Worm (Caenorhabditis elegans) whole organism, young adult: ENCODE results near the gene ugt-5.

Source experiments
- F39B2.1 ChIP-seq: fragments of 200-800 bp; sonication (Bioruptor generic); IDR thresholded peaks from 2 replicates; pipeline ENCODE4 v1.3.6; 2022; ENCODE audit warnings: missing genetic modification reagents, missing genetic modification characterization, missing compliant biosample characterization
- F49E8.2 ChIP-seq: sonication (generic microtip); optimal IDR thresholded peaks from 3 replicates; lab custom pipeline; 2017; ENCODE audit warnings: missing genetic modification characterization, mild to moderate bottlenecking, missing compliant biosample characterization, antibody characterized with exemption, moderate library complexity; ENCODE audit not compliant: insufficient read depth
- T07F8.4 ChIP-seq: sonication (generic microtip); optimal IDR thresholded peaks from 2 replicates; lab custom pipeline; 2016; ENCODE audit warnings: mild to moderate bottlenecking, missing genetic modification characterization, moderate library complexity, missing compliant biosample characterization
- akir-1 ChIP-seq: fragments of 200-800 bp; sonication (Bioruptor generic); optimal IDR thresholded peaks from 2 replicates; lab custom pipeline; 2018; ENCODE audit warnings: mild to moderate bottlenecking, missing genetic modification characterization, moderate library complexity, missing compliant biosample characterization
- aptf-2 ChIP-seq: fragments of 200-800 bp; sonication (Bioruptor generic); conservative IDR thresholded peaks from 2 replicates; pipeline ENCODE4 v1.3.6; 2022; ENCODE audit warnings: missing genetic modification reagents, missing genetic modification characterization, missing compliant biosample characterization
- aptf-3 ChIP-seq: fragments of 200-800 bp; sonication (Bioruptor generic); IDR thresholded peaks from 2 replicates; pipeline ENCODE4 v1.3.6; 2022; ENCODE audit warnings: missing genetic modification characterization, missing compliant biosample characterization
- atf-7 ChIP-seq: sonication (generic microtip); optimal IDR thresholded peaks from 2 replicates; lab custom pipeline; 2017; ENCODE audit warnings: mild to moderate bottlenecking, missing genetic modification characterization, missing compliant biosample characterization
- attf-5 ChIP-seq: fragments of 200-800 bp; sonication (Bioruptor generic); optimal IDR thresholded peaks from 2 replicates; lab custom pipeline; 2018; ENCODE audit warnings: mild to moderate bottlenecking, missing genetic modification characterization, missing compliant biosample characterization
- attf-6 ChIP-seq: fragments of 200-800 bp; sonication (Bioruptor generic); IDR thresholded peaks from 2 replicates; pipeline ENCODE4 v1.3.6; 2022; ENCODE audit warnings: missing genetic modification reagents, missing genetic modification characterization, missing compliant biosample characterization
- bed-2 ChIP-seq: fragments of 200-800 bp; sonication (Bioruptor generic); IDR thresholded peaks from 2 replicates; pipeline ENCODE4 v1.3.6; 2022; ENCODE audit warnings: missing genetic modification reagents, missing genetic modification characterization, missing compliant biosample characterization
- ccch-3 ChIP-seq: fragments of 200-800 bp; sonication (Bioruptor generic); optimal IDR thresholded peaks from 2 replicates; lab custom pipeline; 2018; ENCODE audit warnings: mild to moderate bottlenecking, missing genetic modification characterization, missing compliant biosample characterization
- cebp-2 ChIP-seq: fragments of 200-800 bp; sonication (Bioruptor generic); IDR thresholded peaks from 2 replicates; pipeline ENCODE4 v1.3.6; 2022; ENCODE audit warnings: missing genetic modification characterization, missing compliant biosample characterization
- ceh-100 ChIP-seq: fragments of 200-800 bp; sonication (Bioruptor generic); IDR thresholded peaks from 2 replicates; pipeline ENCODE4 v1.3.6; 2022; ENCODE audit warnings: missing genetic modification reagents, missing genetic modification characterization, missing compliant biosample characterization
- ceh-58 ChIP-seq: fragments of 200-800 bp; sonication (Bioruptor generic); IDR thresholded peaks from 2 replicates; pipeline ENCODE4 v1.3.6; 2022; ENCODE audit warnings: missing genetic modification characterization, missing compliant biosample characterization
- die-1 ChIP-seq: sonication (generic microtip); optimal IDR thresholded peaks from 2 replicates; lab custom pipeline; 2016; ENCODE audit warnings: missing genotype, mild to moderate bottlenecking, missing genetic modification characterization, missing compliant biosample characterization
- dox-1 ChIP-seq: fragments of 200-800 bp; sonication (Bioruptor generic); IDR thresholded peaks from 2 replicates; pipeline ENCODE4 v1.3.6; 2022; ENCODE audit warnings: missing genetic modification reagents, missing genetic modification characterization, missing compliant biosample characterization
- dpl-1 ChIP-seq: fragments of 150-350 bp; optimal IDR thresholded peaks from 2 replicates; lab custom pipeline; 2014; ENCODE audit warnings: missing biosample characterization, missing genetic modification reagents, missing genetic modification characterization
- gei-17 ChIP-seq: fragments of 200-800 bp; sonication (Bioruptor generic); optimal IDR thresholded peaks from 2 replicates; lab custom pipeline; 2018; ENCODE audit warnings: mild to moderate bottlenecking, missing genetic modification characterization, missing compliant biosample characterization
- hsf-1 ChIP-seq: fragments of 200-800 bp; sonication (Bioruptor generic); IDR thresholded peaks from 2 replicates; pipeline ENCODE4 v1.3.6; 2022; ENCODE audit warnings: missing genetic modification reagents, missing genetic modification characterization, missing compliant biosample characterization
- let-607 ChIP-seq, 2 experiments: fragments of 200-800 bp in 1 of 2; sonication (Bioruptor generic) in 1 of 2; sonication (generic microtip) in 1 of 2; optimal IDR thresholded peaks; 2 replicates each; lab custom pipeline; 2016 to 2018; ENCODE audit warnings: mild to moderate bottlenecking in 2 of 2, missing compliant biosample characterization in 2 of 2, missing genetic modification characterization in 2 of 2, moderate library complexity in 2 of 2, missing genotype in 1 of 2
- lsl-1 ChIP-seq: fragments of 200-800 bp; sonication (Bioruptor generic); optimal IDR thresholded peaks from 2 replicates; lab custom pipeline; 2018; ENCODE audit warnings: mild to moderate bottlenecking, missing genetic modification characterization, moderate library complexity, missing compliant biosample characterization
- madf-10 ChIP-seq: sonication (generic microtip); optimal IDR thresholded peaks from 2 replicates; lab custom pipeline; 2016; ENCODE audit warnings: mild to moderate bottlenecking, missing genetic modification characterization, missing compliant biosample characterization
- mel-28 ChIP-seq: sonication (generic microtip); optimal IDR thresholded peaks from 2 replicates; lab custom pipeline; 2016; ENCODE audit warnings: borderline replicate concordance, mild to moderate bottlenecking, missing genetic modification characterization, missing compliant biosample characterization
- mxl-1 ChIP-seq: sonication (generic microtip); optimal IDR thresholded peaks from 2 replicates; lab custom pipeline; 2016; ENCODE audit warnings: missing genetic modification characterization, missing compliant biosample characterization
- nhr-120 ChIP-seq: fragments of 200-800 bp; sonication (Bioruptor generic); IDR thresholded peaks from 2 replicates; pipeline ENCODE4 v1.3.6; 2022; ENCODE audit warnings: missing genetic modification characterization, missing compliant biosample characterization
- nhr-80 ChIP-seq: sonication (generic microtip); optimal IDR thresholded peaks from 2 replicates; lab custom pipeline; 2016; ENCODE audit warnings: missing genetic modification characterization, missing compliant biosample characterization
- rpc-1 ChIP-seq, 2 experiments: fragments of 150-350 bp in 1 of 2; sonication (generic microtip) in 1 of 2; optimal IDR thresholded peaks; 2 replicates each; lab custom pipeline; 2014 to 2018; ENCODE audit warnings: missing biosample characterization in 1 of 2, missing genetic modification characterization in 1 of 2, missing genetic modification reagents in 1 of 2, missing genotype in 1 of 2
- snpc-1.1 ChIP-seq: sonication (generic microtip); optimal IDR thresholded peaks from 2 replicates; lab custom pipeline; 2017; ENCODE audit warnings: missing genetic modification characterization, mild to moderate bottlenecking, missing compliant biosample characterization, antibody characterized with exemption, moderate library complexity, missing genotype, missing genetic modification reagents; ENCODE audit not compliant: insufficient read depth
- snpc-3.4 ChIP-seq: sonication (generic microtip); optimal IDR thresholded peaks from 2 replicates; lab custom pipeline; 2017; ENCODE audit warnings: missing genetic modification characterization, mild to moderate bottlenecking, missing compliant biosample characterization, antibody characterized with exemption, moderate library complexity, missing genotype, missing genetic modification reagents
- snpc-4 ChIP-seq, 5 experiments: fragments of 150-350 bp in 1 of 5; sonication (generic microtip) in 4 of 5; optimal IDR thresholded peaks; 2 replicates each; lab custom pipeline; 2014 to 2018; ENCODE audit warnings: missing genetic modification characterization in 5 of 5, missing biosample characterization in 3 of 5, antibody characterized with exemption in 2 of 5, mild to moderate bottlenecking in 2 of 5, missing compliant biosample characterization in 2 of 5, missing genotype in 2 of 5, moderate library complexity in 2 of 5, missing genetic modification reagents in 1 of 5
- xnd-1 ChIP-seq: sonication (generic microtip); optimal IDR thresholded peaks from 2 replicates; lab custom pipeline; 2016; ENCODE audit warnings: missing genotype, missing genetic modification reagents, missing genetic modification characterization, missing compliant biosample characterization
- ztf-18 ChIP-seq: sonication (generic microtip); optimal IDR thresholded peaks from 2 replicates; lab custom pipeline; 2016; ENCODE audit warnings: missing genotype, mild to moderate bottlenecking, missing genetic modification characterization, missing compliant biosample characterization
- ztf-26 ChIP-seq: sonication (generic microtip); optimal IDR thresholded peaks from 2 replicates; lab custom pipeline; 2017; ENCODE audit warnings: missing genetic modification characterization, missing compliant biosample characterization

Gene ugt-5

ce11 chrV:12796908-12797490 is 4.2 kb upstream of the ugt-5 start:
- no peak for TF ChIP-seq aptf-3 (GFP tag; lab: Robert Waterston, UW)
- peak; percentile 33 for TF ChIP-seq atf-7
- TF ChIP-seq ceh-100 (GFP tag; lab: Robert Waterston, UW) = no peak
- TF ChIP-seq attf-6 (GFP tag; lab: Robert Waterston, UW) = no peak
- no peak for TF ChIP-seq hsf-1
- TF ChIP-seq T07F8.4 (tag; lab: Kevin White, UChicago) = no peak
- no peak for TF ChIP-seq aptf-2 (GFP tag; lab: Robert Waterston, UW)
- no peak for TF ChIP-seq nhr-120 (GFP tag; lab: Robert Waterston, UW)
- peak; percentile 86 for TF ChIP-seq nhr-80
- no peak for TF ChIP-seq mel-28
- no peak for TF ChIP-seq ztf-26 (tag; lab: Kevin White, UChicago)
- TF ChIP-seq ztf-18 (tag; lab: Kevin White, UChicago) = no peak
- TF ChIP-seq ccch-3 (GFP tag; lab: Kevin White, UChicago) = no peak
- peak; percentile 62 to 80 for TF ChIP-seq let-607 (tag; optimal IDR thresholded peaks at IDR 0.05; lab: Kevin White, UChicago)
- no peak for TF ChIP-seq cebp-2

ce11 chrV:12795927-12796326 is 3.2 kb upstream of the ugt-5 start:
- TF ChIP-seq ztf-26 (tag; lab: Kevin White, UChicago) (no peak), mxl-1 (no peak), madf-10 (tag; lab: Kevin White, UChicago) (no peak), nhr-120 (GFP tag; lab: Robert Waterston, UW) (no peak), dox-1 (GFP tag; lab: Robert Waterston, UW) (no peak), gei-17 (no peak), F49E8.2 (tag; lab: Kevin White, UChicago) (no peak), lsl-1 (no peak), xnd-1 (tag; lab: Kevin White, UChicago) (no peak), rpc-1 (optimal IDR thresholded peaks at IDR 0.05; lab: Kevin White, UChicago) (no peak), rpc-1 (tag; optimal IDR thresholded peaks at IDR 0.05; lab: Kevin White, UChicago) (no peak), akir-1 (no peak), snpc-3.4 (tag; lab: Kevin White, UChicago) (no peak), snpc-1.1 (tag; lab: Kevin White, UChicago) (no peak)
- TF ChIP-seq, all 124 proteins: peak for 0

- TF ChIP-seq bed-2 (GFP tag; lab: Robert Waterston, UW) (no peak), nhr-80 (peak; percentile 62)
Observed at ce11 chrV:12795196-12795595, 2.4 kb upstream of the ugt-5 start, which contains the start of gene ugt-4. Gene ugt-4 (minus strand): TSS chrV:12795336.

- TF ChIP-seq aptf-3 (GFP tag; lab: Robert Waterston, UW) (no peak), snpc-4 (GFP tag; optimal IDR thresholded peaks at IDR 0.05; lab: Kevin White, UChicago) (no peak), snpc-4 (tag; optimal IDR thresholded peaks at IDR 0.05; lab: Kevin White, UChicago) (no peak), F39B2.1 (GFP tag; lab: Robert Waterston, UW) (no peak), ceh-58 (GFP tag; lab: Robert Waterston, UW) (no peak), attf-5 (no peak), die-1 (tag; lab: Kevin White, UChicago) (no peak), dpl-1 (GFP tag; lab: Kevin White, UChicago) (no peak)
Observed at ce11 chrV:12790188-12790587, 2.6 kb downstream of the ugt-5 start, which contains the start of gene srbc-43. Gene srbc-43 (minus strand): TSS chrV:12790518.
